Worm (Caenorhabditis elegans) whole organism, young adult: ENCODE measurements around the gene T28A8.6.

ENCODE experiments used
- gei-17 ChIP-seq: fragments of 200-800 bp; sonication (Bioruptor generic); optimal IDR thresholded peaks from 2 replicates; lab custom pipeline; 2018; ENCODE audit warnings: mild to moderate bottlenecking, missing genetic modification characterization, missing compliant biosample characterization
- hmg-1.2 ChIP-seq: fragments of 200-800 bp; sonication (Bioruptor generic); IDR thresholded peaks from 2 replicates; pipeline ENCODE4 v1.3.6; 2022; ENCODE audit warnings: missing genetic modification reagents, missing genetic modification characterization, missing compliant biosample characterization
- rpc-1 ChIP-seq, 2 experiments: fragments of 150-350 bp in 1 of 2; sonication (generic microtip) in 1 of 2; optimal IDR thresholded peaks; 2 replicates each; lab custom pipeline; 2014 to 2018; ENCODE audit warnings: missing biosample characterization in 1 of 2, missing genetic modification characterization in 1 of 2, missing genetic modification reagents in 1 of 2, missing genotype in 1 of 2

ce11 chrIII:13530838-13531237 is 31.8 kb downstream of the T28A8.6 start:
- TF ChIP-seq hmg-1.2 (GFP tag; lab: Robert Waterston, UW): peak; percentile 51; the same call in 1 of the 2 replicates
- no peak for TF ChIP-seq gei-17 (GFP tag; lab: Kevin White, UChicago)
- no peak for TF ChIP-seq rpc-1 (optimal IDR thresholded peaks at IDR 0.05; lab: Kevin White, UChicago)
- TF ChIP-seq rpc-1 (tag; optimal IDR thresholded peaks at IDR 0.05; lab: Kevin White, UChicago): no peak
